Worm (Caenorhabditis elegans): ENCODE results near the gene M79.2.

DNA sequence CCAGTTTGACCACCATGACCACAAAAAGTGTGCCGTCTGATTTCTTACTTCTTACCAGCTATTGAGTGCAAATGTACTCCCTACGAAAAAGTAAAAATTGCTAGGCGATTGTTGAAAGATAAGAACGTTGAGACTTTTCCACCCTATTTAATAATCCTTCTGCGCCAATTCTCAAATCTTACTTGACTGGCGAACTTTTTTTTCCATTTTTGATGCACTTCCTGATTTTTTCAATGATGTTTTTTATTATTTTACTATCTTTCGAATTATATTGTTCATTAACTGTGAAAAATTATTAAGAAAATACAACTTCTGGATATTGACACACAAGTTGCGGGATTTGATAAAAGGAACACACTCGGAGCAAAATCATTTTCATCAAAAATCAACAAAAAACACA is 7.0 kb upstream of the M79.2 start, which contains the start of gene daf-12:
- TF ChIP-seq ztf-11 (tag; optimal IDR thresholded peaks at IDR 0.05) (no peak), nfya-1 (tag; optimal IDR thresholded peaks at IDR 0.05; ENCODE audit: insufficient read depth) (no peak), skn-1 (tag; optimal IDR thresholded peaks at IDR 0.05) (no peak), ceh-28 (tag; optimal IDR thresholded peaks at IDR 0.05) (no peak), aly-2 (tag; optimal IDR thresholded peaks at IDR 0.05) (no peak), daf-12 (tag; optimal IDR thresholded peaks at IDR 0.05) (no peak), nhr-67 (tag; optimal IDR thresholded peaks at IDR 0.05) (no peak), pha-4 (tag; optimal IDR thresholded peaks at IDR 0.05) (no peak), unc-39 (tag; optimal IDR thresholded peaks at IDR 0.05) (no peak)

Measured in whole organism, L3 larva.